Worm (Caenorhabditis elegans): Measurements from ENCODE around the gene B0495.9.

DNA sequence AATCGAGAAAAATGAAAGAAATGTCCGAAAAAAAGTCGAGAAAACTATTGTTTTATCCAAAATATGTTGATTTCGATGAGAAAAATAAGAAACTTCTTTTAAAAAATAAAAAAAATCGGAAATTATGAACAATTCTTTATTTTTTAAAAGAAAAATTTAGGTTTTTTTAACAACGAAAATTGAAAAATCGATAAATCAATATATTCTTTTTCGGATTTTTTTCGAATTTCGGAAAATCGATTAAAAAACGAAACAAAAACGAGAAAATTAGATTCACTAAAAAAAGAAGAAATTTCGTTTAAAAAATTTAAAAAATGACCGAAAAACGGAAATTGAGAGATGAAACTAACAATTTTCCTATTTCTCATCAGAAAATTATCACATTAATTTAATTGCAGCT, 38.5 kb downstream of the B0495.9 start:
- TF ChIP-seq him-1 (tag; optimal IDR thresholded peaks at IDR 0.05) (no peak), W03F9.2 (tag; optimal IDR thresholded peaks at IDR 0.05) (no peak), dao-5 (tag; optimal IDR thresholded peaks at IDR 0.05) (no peak)
